Fruit fly (Drosophila melanogaster): ENCODE results near the gene sfl.
A peak's percentile ranks its signal among the peaks of the same experiment; 100 is the strongest.

The sfl gene

dm6 chr3L:6551816-6552371 lies 56.4 kb downstream of the sfl start (continued):
- no peak for TF ChIP-seq CG16863 (GFP tag; optimal IDR thresholded peaks at IDR 0.05)
- no peak for TF ChIP-seq vfl (GFP tag; optimal IDR thresholded peaks at IDR 0.05)
- peak; percentile 6; the same call in 1 of the 2 replicates for TF ChIP-seq wdn (GFP tag; IDR thresholded peaks at IDR 0.05)
- TF ChIP-seq CG3838 (GFP tag; optimal IDR thresholded peaks at IDR 0.05), result no peak
- peak; percentile 45 for TF ChIP-seq Nf-YB (GFP tag; optimal IDR thresholded peaks at IDR 0.05)
- TF ChIP-seq CG3407 (GFP tag; optimal IDR thresholded peaks at IDR 0.05), result no peak
- no peak for TF ChIP-seq Camta (GFP tag; optimal IDR thresholded peaks at IDR 0.05)
- TF ChIP-seq croc (GFP tag; conservative IDR thresholded peaks at IDR 0.05), result peak; percentile 28; the same call in 1 of the 3 replicates
- peak; percentile 6 for TF ChIP-seq sqz (GFP tag; optimal IDR thresholded peaks at IDR 0.05)
- peak; percentile 34 for TF ChIP-seq trem (tag; optimal IDR thresholded peaks at IDR 0.05)
- no peak for TF ChIP-seq zf30C (GFP tag; optimal IDR thresholded peaks at IDR 0.05)
- TF ChIP-seq HLH3B (GFP tag; IDR thresholded peaks at IDR 0.05), result no peak
- no peak for TF ChIP-seq cas (GFP tag; IDR thresholded peaks at IDR 0.05)
- TF ChIP-seq CG14860 (GFP tag; IDR thresholded peaks at IDR 0.05; ENCODE audit: partially characterized antibody), result no peak
- TF ChIP-seq ci (GFP tag; IDR thresholded peaks at IDR 0.05), result peak; percentile 40; the same call in 1 of the 3 replicates
- no peak for TF ChIP-seq Ets97D (GFP tag; optimal IDR thresholded peaks at IDR 0.05)
- no peak for TF ChIP-seq Sin3A (optimal IDR thresholded peaks at IDR 0.05)
- no peak for TF ChIP-seq pb (GFP tag; optimal IDR thresholded peaks at IDR 0.05)
- no peak for TF ChIP-seq cad (GFP tag; optimal IDR thresholded peaks at IDR 0.05)
- TF ChIP-seq Poxn (GFP tag; IDR thresholded peaks at IDR 0.05), result no peak
- no peak for TF ChIP-seq Sry-δ (GFP tag; optimal IDR thresholded peaks at IDR 0.05)
- TF ChIP-seq jigr1 (GFP tag; IDR thresholded peaks at IDR 0.05), result no peak
- peak; percentile 61; the same call in 1 of the 2 replicates for TF ChIP-seq lmd (GFP tag; IDR thresholded peaks at IDR 0.05)
- TF ChIP-seq fd102C (GFP tag; optimal IDR thresholded peaks at IDR 0.05), result no peak
- TF ChIP-seq CG17568 (GFP tag; optimal IDR thresholded peaks at IDR 0.05), result no peak
- TF ChIP-seq tgo (GFP tag; IDR thresholded peaks at IDR 0.05), result peak; percentile 41; the same call in 2 of the 3 replicates
- no peak for TF ChIP-seq sr (GFP tag; IDR thresholded peaks at IDR 0.05)
- peak; percentile 80 for TF ChIP-seq CG18262 (tag; optimal IDR thresholded peaks at IDR 0.05)
- 0 out of 3 replicates have a peak, but pooled peaks have one; percentile 53 for TF ChIP-seq dysf (GFP tag; IDR thresholded peaks at IDR 0.05)
- peak; percentile 48 for TF ChIP-seq CG14710 (tag; optimal IDR thresholded peaks at IDR 0.05)
- TF ChIP-seq Atf3 (GFP tag; optimal IDR thresholded peaks at IDR 0.05), result no peak
- no peak for TF ChIP-seq NK7.1 (GFP tag; optimal IDR thresholded peaks at IDR 0.05)
- TF ChIP-seq sens-2 (GFP tag; IDR thresholded peaks at IDR 0.05), result no peak
- TF ChIP-seq pho (GFP tag; optimal IDR thresholded peaks at IDR 0.05), result no peak
- TF ChIP-seq Neu2 (GFP tag; optimal IDR thresholded peaks at IDR 0.05; ENCODE audit: borderline replicate concordance), result no peak
- TF ChIP-seq CG15696 (tag; optimal IDR thresholded peaks at IDR 0.05), result peak; percentile 33
- TF ChIP-seq CG8765 (GFP tag; IDR thresholded peaks at IDR 0.05), result no peak
- TF ChIP-seq Mrtf (GFP tag; IDR thresholded peaks at IDR 0.05), result no peak
- no peak for TF ChIP-seq Stat92E (GFP tag; optimal IDR thresholded peaks at IDR 0.05)
- peak; percentile 64 for TF ChIP-seq dmrt11E (tag; optimal IDR thresholded peaks at IDR 0.05)
- TF ChIP-seq eyg (GFP tag; optimal IDR thresholded peaks at IDR 0.05), result no peak
- TF ChIP-seq Taf1 (GFP tag; IDR thresholded peaks at IDR 0.05), result 0 out of 2 replicates have a peak, but pooled peaks have one; percentile 8
- no peak for TF ChIP-seq ato (GFP tag; IDR thresholded peaks at IDR 0.05; ENCODE audit: partially characterized antibody)
- peak; percentile 28 for TF ChIP-seq CG13775 (GFP tag; optimal IDR thresholded peaks at IDR 0.05)
- TF ChIP-seq CG10209 (GFP tag; optimal IDR thresholded peaks at IDR 0.05), result peak; percentile 66
- TF ChIP-seq sc (optimal IDR thresholded peaks at IDR 0.05), result no peak
- TF ChIP-seq sc (GFP tag; optimal IDR thresholded peaks at IDR 0.05), result peak; percentile 43
- no peak for TF ChIP-seq Ravus (GFP tag; IDR thresholded peaks at IDR 0.05)
- no peak for TF ChIP-seq CG18764 (GFP tag; optimal IDR thresholded peaks at IDR 0.05)
- TF ChIP-seq disco-r (GFP tag; optimal IDR thresholded peaks at IDR 0.05), result no peak
- no peak; the same call in 1 of the 2 replicates for TF ChIP-seq H2.0 (GFP tag; IDR thresholded peaks at IDR 0.05)
- TF ChIP-seq Fer2 (tag; optimal IDR thresholded peaks at IDR 0.05), result peak; percentile 44
